Fruit fly (Drosophila melanogaster): ENCODE results near the gene CG4995.

- TF ChIP-seq Lpt (GFP tag; optimal IDR thresholded peaks at IDR 0.05) (no peak), Sox102F (GFP tag; optimal IDR thresholded peaks at IDR 0.05) (no peak)
Observed at dm6 chr2L:10321036-10321583, 1.2 kb upstream of the CG4995 start.

Measured in whole organism, prepupa.